Worm (Caenorhabditis elegans): ENCODE data around the gene srh-7.

DNA sequence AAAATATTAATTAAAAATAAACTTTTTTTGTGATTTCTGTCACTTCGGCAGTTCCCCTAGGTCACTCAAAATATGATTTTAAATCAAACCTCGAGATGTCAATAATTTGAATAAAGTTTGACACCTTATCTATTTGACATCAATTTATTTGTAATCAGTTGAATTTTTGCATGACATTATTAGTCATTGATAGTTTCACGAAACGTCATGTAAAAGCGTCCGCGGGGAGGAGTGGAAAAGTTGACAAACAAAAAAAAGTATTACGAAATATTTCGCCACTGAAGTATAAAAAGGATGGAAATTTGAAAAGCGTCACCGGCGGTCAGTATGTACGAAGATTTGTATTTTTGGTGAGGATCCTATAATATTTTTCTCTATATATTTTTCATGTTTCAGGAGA lies 16.8 kb downstream of the srh-7 start, which contains the start of gene K09D9.1:
- TF ChIP-seq ZK546.5 (tag; optimal IDR thresholded peaks at IDR 0.05): no peak
- no peak for TF ChIP-seq nhr-237 (tag; optimal IDR thresholded peaks at IDR 0.05)
- no peak for TF ChIP-seq nhr-6 (tag; optimal IDR thresholded peaks at IDR 0.05)
- no peak for TF ChIP-seq ama-1 (optimal IDR thresholded peaks at IDR 0.05)
- no peak for TF ChIP-seq zag-1 (tag; optimal IDR thresholded peaks at IDR 0.05)
- TF ChIP-seq unc-62 (GFP tag; optimal IDR thresholded peaks at IDR 0.05): no peak
- TF ChIP-seq lin-39 (tag; optimal IDR thresholded peaks at IDR 0.05): no peak
- TF ChIP-seq lsy-2 (tag; optimal IDR thresholded peaks at IDR 0.05): no peak
- TF ChIP-seq nhr-77 (tag; optimal IDR thresholded peaks at IDR 0.05): no peak
- no peak for TF ChIP-seq ztf-1 (GFP tag; conservative IDR thresholded peaks at IDR 0.05)
- TF ChIP-seq nhr-25 (tag; optimal IDR thresholded peaks at IDR 0.05): no peak
- TF ChIP-seq fos-1 (tag; optimal IDR thresholded peaks at IDR 0.05): peak; percentile 97
- TF ChIP-seq nhr-23 (tag; optimal IDR thresholded peaks at IDR 0.05): no peak
- no peak for TF ChIP-seq ceh-82 (tag; optimal IDR thresholded peaks at IDR 0.05)

Data from whole organism, L2 larva.